Worm (Caenorhabditis elegans) whole organism, mixed stage, embryonic: ENCODE measurements around the gene slmp-1.

Source experiments
- nhr-76 ChIP-seq: sonication (generic microtip); optimal IDR thresholded peaks from 2 replicates; lab custom pipeline; 2017; ENCODE audit warnings: missing biosample characterization, missing genetic modification characterization
- snpc-4 ChIP-seq: fragments of 150-350 bp; optimal IDR thresholded peaks from 2 replicates; lab custom pipeline; 2014; ENCODE audit warnings: missing biosample characterization, missing genetic modification characterization
- ztf-11 ChIP-seq: fragments of 150-350 bp; optimal IDR thresholded peaks from 2 replicates; lab custom pipeline; 2014; ENCODE audit warnings: missing biosample characterization, missing genetic modification characterization

DNA sequence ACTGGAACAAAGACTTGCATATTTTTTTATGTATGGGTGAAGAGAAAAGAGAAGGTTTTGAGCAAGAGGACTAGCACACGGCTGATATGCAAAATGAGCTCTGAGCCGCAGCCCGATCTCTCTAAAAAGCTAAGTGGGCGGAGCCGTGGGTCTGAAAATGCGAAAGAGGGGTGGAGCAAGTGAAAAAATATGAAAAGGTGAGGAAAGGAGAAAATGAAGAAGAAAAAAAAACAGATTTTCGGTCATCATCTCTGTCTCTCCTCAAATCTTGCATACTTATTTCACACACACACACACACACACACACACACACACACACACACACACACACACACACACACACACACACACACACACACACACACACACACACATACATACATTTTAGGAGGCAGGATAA lies 40.9 kb downstream of the slmp-1 start, which contains the start of gene dmd-9:
- no peak for TF ChIP-seq ztf-11 (tag; lab: Kevin White, UChicago)
- no peak for TF ChIP-seq nhr-76 (tag; lab: Kevin White, UChicago)
- TF ChIP-seq snpc-4: no peak
